Fruit fly (Drosophila melanogaster): Measurements from ENCODE around the gene TrxT.

The TrxT gene

DNA sequence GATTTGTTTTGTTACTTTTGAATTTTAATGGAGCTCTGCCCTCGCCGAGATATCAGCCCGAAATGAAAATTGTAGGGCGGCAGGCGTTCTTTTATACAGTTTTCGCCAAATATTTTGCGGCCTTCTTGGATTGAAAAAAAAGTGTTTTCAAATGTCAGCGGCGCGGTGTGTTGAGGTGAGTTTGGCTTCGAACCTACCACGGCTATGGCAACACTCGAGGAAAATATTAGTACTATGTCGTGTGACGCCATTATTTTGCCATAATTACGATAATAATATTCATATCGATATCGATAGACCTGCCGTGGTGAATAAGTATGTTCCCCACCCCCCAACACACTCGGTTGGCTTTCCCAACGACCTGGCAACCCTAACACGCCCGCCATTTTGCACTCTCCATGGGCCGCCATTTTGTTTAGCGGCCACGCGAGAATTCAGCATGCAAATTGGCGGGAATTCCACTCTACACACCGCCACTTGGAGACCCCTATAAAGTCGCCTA, at the start of gene TrxT, which contains the start of gene dhd:
TSS of gene TrxT (minus strand) at position 51 of the 502 bp plus-strand sequence.
TSS of gene dhd (plus strand) at position 334 of the 502 bp plus-strand sequence.
- TF ChIP-seq CTCF (optimal IDR thresholded peaks at IDR 0.05) (no peak), CG8478 (optimal IDR thresholded peaks at IDR 0.05) (no peak)

DNA sequence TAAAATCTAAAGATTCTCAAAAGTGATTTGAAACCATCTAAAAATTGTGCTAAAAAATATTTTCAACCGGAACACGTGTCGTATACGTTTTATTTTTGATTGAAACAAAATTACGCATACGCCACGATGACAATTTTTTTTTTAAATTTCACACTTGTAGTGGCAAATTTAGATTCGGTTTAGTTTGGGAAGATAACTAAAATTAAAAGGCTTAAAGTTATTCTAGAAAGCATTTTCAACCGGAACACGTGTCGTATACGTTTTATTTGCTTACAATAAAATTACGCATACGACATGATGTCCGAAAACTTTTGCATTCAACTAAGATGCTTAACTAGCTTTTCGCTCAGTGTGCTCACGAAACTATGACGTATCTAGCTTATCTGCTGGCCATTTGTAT, 47.1 kb upstream of the TrxT start:
- TF ChIP-seq CTCF (optimal IDR thresholded peaks at IDR 0.05) (no peak), CG8478 (optimal IDR thresholded peaks at IDR 0.05) (no peak)

DNA sequence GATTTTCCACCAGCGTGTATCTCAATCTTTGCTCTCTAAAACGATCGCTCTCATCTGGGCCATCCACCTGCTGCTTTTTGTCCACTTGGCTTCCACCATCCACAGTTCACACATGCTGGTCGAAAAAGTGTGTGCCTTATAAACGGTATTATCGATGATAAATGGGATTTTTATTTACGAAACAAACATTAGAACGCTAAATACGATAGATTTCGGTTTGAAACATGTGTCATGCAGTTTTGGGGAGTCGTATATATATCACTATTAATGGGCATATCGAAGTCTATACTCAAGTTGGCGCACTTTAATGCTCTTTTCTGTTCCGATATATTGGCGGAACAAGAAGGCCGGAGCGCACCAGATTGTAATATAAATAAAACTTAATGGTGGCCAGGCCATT, 45.3 kb upstream of the TrxT start:
- TF ChIP-seq CTCF (optimal IDR thresholded peaks at IDR 0.05): no peak
- TF ChIP-seq CG8478 (optimal IDR thresholded peaks at IDR 0.05): no peak

DNA sequence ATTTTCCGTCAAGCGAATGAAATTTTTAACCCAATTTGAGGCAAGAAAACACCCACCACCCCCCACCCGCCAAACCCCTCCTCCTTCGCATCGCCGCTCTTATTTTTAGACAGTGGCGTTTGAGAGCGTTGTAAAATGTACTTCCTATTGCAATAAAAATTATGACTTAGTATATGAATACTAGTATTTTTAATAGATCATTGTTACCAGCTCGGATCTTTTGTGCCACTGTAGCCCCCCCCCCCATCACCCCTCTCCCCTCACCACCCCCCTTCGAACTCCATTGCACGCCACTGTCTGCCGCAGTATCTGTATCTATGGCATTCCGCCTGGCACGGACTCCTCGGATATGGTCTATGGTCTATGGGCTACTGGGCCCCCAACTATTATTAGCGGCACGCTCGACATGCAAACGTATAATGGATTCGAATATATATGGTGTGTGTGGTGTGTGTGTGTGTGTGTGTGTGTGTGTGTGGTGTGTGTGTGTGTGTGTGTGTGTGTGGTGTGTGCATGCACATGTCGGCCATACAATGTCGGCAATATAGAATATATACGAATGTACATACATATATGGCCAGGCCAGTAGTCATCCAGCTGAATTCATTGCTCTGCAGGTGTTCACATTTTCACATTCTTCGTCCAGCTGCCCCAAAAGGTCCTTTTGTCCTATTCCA, 38.3 kb upstream of the TrxT start:
- TF ChIP-seq CG8478 (optimal IDR thresholded peaks at IDR 0.05) (no peak), CTCF (optimal IDR thresholded peaks at IDR 0.05) (no peak)

dm6 chrX:5339970-5340369, 28.3 kb upstream of the TrxT start, which contains the start of gene SK:
TSS of gene SK (plus strand) at chrX:5340236.
- TF ChIP-seq CTCF (optimal IDR thresholded peaks at IDR 0.05) (no peak), CG8478 (optimal IDR thresholded peaks at IDR 0.05) (no peak)

DNA sequence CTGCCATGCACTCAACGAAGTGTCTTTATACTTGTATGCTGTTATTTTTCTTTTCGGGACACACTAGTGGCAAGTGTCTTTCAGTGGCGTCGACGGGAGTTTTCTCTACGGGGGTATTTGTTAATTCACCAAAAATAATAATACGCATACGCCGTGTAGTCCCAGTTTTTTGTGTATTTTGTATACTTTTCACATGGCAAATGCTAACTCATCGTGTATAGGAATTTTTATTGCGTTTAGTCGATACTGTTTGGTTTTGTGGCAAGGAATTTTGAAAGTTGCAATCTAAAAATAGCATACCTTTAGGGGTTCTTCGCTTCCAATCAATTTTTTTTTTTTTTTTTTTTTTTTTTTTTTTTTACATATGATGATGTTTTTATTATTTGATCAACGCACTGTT, 26.7 kb upstream of the TrxT start:
- TF ChIP-seq CG8478 (optimal IDR thresholded peaks at IDR 0.05) (no peak), CTCF (optimal IDR thresholded peaks at IDR 0.05) (no peak)

DNA sequence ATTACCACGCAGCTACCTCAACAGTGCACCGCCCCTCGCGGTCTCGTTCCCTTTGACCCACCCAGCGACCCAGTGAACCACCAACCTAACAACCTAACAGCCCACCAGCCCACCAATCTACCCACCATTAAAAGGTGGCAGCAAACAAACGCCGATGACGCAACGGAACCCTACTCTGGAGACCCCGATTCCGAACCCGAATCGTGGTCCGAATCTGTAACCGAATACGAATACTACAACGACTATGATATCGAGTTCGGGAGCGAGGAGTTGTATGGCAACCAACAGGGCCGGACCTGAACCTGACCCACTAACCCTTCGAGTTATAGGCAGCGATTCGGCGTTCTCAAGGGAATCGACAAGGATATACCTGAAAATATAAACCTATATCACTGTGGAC, 25.6 kb upstream of the TrxT start:
- TF ChIP-seq CTCF (optimal IDR thresholded peaks at IDR 0.05): no peak

- TF ChIP-seq CTCF (optimal IDR thresholded peaks at IDR 0.05): no peak
- TF ChIP-seq CG8478 (optimal IDR thresholded peaks at IDR 0.05): no peak
These were observed 25.0 kb upstream of the TrxT start for dm6 chrX:5336722-5337121.

DNA sequence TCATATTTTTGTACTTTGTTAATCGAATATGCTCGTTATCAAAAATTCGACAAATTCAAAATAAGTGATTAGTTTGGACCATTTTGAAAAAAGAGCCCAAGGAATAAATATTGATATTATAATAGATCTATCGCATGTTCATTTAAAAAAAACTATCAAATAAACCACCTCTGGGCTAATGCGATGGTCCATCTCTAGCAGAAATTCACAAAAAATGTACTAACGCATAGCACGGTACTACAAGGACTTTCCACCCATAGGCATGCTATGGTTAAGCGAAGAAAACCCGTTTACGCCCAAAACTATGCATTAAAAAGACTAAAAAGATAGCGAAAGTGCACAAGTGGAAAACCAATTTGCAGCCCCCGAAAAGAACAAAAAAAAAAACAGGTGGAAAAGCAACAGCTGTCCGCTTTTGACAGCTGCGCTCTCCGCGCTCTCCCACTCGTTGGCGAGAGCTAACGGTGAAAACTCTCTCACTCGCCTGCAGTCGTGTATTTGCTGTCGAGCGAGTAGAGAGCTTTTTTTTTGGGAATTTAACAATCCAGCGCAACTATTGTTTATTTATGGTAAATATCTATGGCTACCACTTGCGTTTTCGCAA, 20.7 kb upstream of the TrxT start, which contains the start of gene CanB:
TSS of gene CanB (plus strand) at position 241 of the 604 bp plus-strand sequence.
- TF ChIP-seq CTCF (optimal IDR thresholded peaks at IDR 0.05): peak in 1 of 2 experiments; percentile 4
- TF ChIP-seq CG8478 (optimal IDR thresholded peaks at IDR 0.05): no peak

DNA sequence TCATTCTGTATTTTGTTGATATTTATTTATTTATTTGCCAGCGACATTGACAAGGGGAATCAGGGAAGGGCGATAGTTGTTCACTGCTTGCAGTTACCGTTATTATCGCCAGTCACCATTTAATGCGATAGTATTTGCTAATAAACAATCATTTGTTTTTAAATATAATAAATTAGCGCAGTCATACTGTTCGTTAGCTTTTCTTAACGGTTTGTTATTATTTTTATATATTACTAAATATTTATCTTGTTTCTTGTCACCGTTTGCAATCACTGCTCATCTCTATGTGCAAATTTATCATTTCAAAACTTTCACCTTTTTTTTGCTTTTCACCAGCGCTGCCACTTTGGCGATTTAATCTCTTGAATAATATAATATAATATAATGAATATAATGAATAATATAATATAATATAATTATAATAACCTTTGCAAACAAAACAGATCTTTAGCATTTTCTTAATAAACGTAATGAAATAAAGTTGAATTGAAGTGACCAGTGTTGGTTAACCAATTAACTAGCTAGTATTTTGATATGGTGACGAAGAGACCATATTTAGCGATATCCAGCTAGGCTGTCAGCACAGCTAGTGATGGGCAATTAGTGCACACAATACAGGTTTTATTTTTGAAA, 17.7 kb upstream of the TrxT start, which contains the start of the genes CG3309 and XRCC1:
TSS of gene CG3309 (minus strand) at position 82 of the 633 bp plus-strand sequence.
TSS of gene XRCC1 (plus strand) at position 611 of the 633 bp plus-strand sequence.
- TF ChIP-seq CTCF (optimal IDR thresholded peaks at IDR 0.05) (no peak), CG8478 (optimal IDR thresholded peaks at IDR 0.05) (no peak)

dm6 chrX:5323636-5324035, 11.9 kb upstream of the TrxT start, which contains the start of gene Mcm3:
TSS of gene Mcm3 (plus strand) at chrX:5323855.
- TF ChIP-seq CG8478 (optimal IDR thresholded peaks at IDR 0.05) (no peak), CTCF (optimal IDR thresholded peaks at IDR 0.05) (no peak)

- no peak for TF ChIP-seq CG8478 (optimal IDR thresholded peaks at IDR 0.05)
- peak in 1 of 2 experiments; percentile 8 for TF ChIP-seq CTCF (optimal IDR thresholded peaks at IDR 0.05)
These were observed 10.8 kb upstream of the TrxT start, which contains the start of gene Rnp4F for dm6 chrX:5322459-5322883. TSS of gene Rnp4F (minus strand) at chrX:5322696.

DNA sequence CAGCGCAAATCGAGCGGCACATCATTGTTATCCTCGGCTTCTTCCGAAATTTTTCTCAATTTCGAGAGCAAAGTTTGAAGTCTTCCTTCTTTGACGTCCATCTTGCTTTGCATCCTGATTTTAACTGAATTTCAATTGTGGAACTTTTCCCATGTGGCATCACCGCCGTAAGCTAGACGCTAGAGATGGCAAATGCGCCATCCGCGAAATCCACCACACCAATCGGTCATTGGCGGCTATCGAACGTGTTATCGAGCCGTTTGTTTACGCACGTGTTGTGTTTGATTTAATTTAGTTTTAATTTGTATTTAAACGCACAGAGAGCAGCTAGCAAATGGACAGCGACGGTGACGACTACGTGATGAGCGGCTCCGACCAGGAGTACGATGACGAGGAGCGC, 5.5 kb upstream of the TrxT start, which contains the start of the genes CG15930 and Sas10:
TSS of gene CG15930 (minus strand) at position 126 of the 400 bp plus-strand sequence.
TSS of gene Sas10 (plus strand) at position 240 of the 400 bp plus-strand sequence.
- TF ChIP-seq CG8478 (optimal IDR thresholded peaks at IDR 0.05) (no peak), CTCF (optimal IDR thresholded peaks at IDR 0.05) (no peak)

DNA sequence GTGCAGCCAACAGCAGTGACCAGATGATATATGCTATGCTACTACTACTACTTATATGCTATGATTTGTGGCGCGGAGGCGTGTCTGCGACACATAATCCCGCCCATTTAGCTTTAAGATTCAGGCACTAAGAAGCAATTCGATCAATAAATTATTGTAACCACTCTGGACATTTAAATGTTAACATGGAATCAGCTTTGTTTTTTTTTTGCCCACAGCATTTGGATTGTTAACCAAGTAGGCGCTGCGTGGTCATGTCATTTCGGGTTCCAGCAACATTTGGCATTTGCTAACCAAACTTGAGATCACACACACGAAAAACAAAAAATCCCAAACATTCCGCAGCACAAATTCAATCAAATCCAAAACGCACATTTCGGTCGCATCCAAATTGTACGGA, 1.3 kb upstream of the TrxT start, which contains the start of gene CG4198:
TSS of gene CG4198 (plus strand) at position 301 of the 400 bp plus-strand sequence.
- TF ChIP-seq CTCF (optimal IDR thresholded peaks at IDR 0.05) (no peak), CG8478 (optimal IDR thresholded peaks at IDR 0.05) (no peak)

DNA sequence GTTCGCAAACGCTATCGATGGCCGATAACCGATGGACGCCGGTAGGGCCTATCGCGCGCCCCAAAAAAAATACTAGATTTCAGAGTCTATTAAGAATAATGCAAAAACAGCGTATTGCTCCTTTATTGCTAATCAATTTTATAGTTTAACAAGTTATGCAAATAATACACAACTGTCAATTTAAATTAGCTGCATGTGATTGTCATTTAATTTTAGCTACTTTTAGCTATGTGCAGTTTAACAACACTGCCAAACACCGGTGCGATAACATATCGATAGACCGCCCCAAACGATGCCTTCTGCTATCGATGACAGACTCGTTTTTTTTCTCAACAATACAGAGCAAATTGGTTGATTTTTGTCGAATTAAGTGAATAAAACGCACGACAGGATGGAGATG, 2.7 kb downstream of the TrxT start, which contains the start of the genes Cdk7 and snf:
TSS of gene Cdk7 (minus strand) at position 21 of the 400 bp plus-strand sequence.
TSS of gene snf (plus strand) at position 280 of the 400 bp plus-strand sequence.
- TF ChIP-seq CTCF (optimal IDR thresholded peaks at IDR 0.05) (no peak), CG8478 (optimal IDR thresholded peaks at IDR 0.05) (no peak)
